Worm (Caenorhabditis elegans) whole organism, mixed stage, embryonic: ENCODE data around the gene ador-1.

ENCODE experiments used
- elt-1 ChIP-seq: sonication (generic microtip); optimal IDR thresholded peaks from 2 replicates; lab custom pipeline; 2017; ENCODE audit warnings: missing genetic modification characterization, mild to moderate bottlenecking, missing compliant biosample characterization, antibody characterized with exemption, moderate library complexity, borderline replicate concordance; ENCODE audit not compliant: insufficient read depth
- lin-32 ChIP-seq: fragments of 200-800 bp; sonication (Bioruptor generic); optimal IDR thresholded peaks from 2 replicates; lab custom pipeline; 2018; ENCODE audit warnings: mild to moderate bottlenecking, missing genetic modification characterization, missing compliant biosample characterization
- lsy-2 ChIP-seq: fragments of 150-350 bp; optimal IDR thresholded peaks from 2 replicates; lab custom pipeline; 2014; ENCODE audit warnings: missing biosample characterization, missing genetic modification characterization
- mab-5 ChIP-seq: fragments of 150-350 bp; optimal IDR thresholded peaks from 2 replicates; lab custom pipeline; 2014; ENCODE audit warnings: missing biosample characterization, missing genetic modification characterization
- nhr-237 ChIP-seq: fragments of 150-350 bp; optimal IDR thresholded peaks from 2 replicates; lab custom pipeline; 2014; ENCODE audit warnings: missing biosample characterization, missing genetic modification characterization
- nhr-28 ChIP-seq: fragments of 150-350 bp; optimal IDR thresholded peaks from 2 replicates; lab custom pipeline; 2014; ENCODE audit warnings: missing biosample characterization, missing genetic modification characterization
- nhr-76 ChIP-seq: sonication (generic microtip); optimal IDR thresholded peaks from 2 replicates; lab custom pipeline; 2017; ENCODE audit warnings: missing biosample characterization, missing genetic modification characterization
- pha-4 ChIP-seq: fragments of 150-350 bp; optimal IDR thresholded peaks from 2 replicates; lab custom pipeline; 2018; ENCODE audit warnings: missing biosample characterization, missing genetic modification reagents, missing genetic modification characterization
- unc-62 ChIP-seq: fragments of 150-350 bp; optimal IDR thresholded peaks from 2 replicates; lab custom pipeline; 2014; ENCODE audit warnings: missing biosample characterization, missing genetic modification reagents, missing genetic modification characterization
- ztf-11 ChIP-seq: fragments of 150-350 bp; optimal IDR thresholded peaks from 2 replicates; lab custom pipeline; 2014; ENCODE audit warnings: missing biosample characterization, missing genetic modification characterization

DNA sequence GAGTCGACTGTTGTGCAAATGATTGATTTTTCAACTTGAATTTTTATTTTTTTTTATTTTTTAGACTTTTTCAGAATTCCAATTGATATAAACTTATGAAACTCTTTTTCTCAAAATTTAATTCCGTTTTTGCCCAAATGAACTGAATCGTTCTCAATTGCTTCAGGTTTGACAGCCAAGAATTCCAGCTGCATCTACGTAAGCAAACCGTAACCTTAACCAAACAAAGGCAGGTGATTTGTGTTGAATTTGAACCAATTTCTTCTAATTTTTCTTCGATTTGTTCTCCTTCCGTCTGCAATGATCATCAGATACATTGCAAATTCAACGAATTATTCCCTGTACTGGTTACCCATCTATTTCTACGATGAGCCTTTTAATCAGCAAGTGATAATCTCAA, 52.8 kb downstream of the ador-1 start, which contains the start of gene sre-34:
- no peak for TF ChIP-seq mab-5
- TF ChIP-seq lsy-2 = no peak
- no peak for TF ChIP-seq unc-62 (GFP tag; lab: Kevin White, UChicago)
- TF ChIP-seq elt-1 (tag; lab: Kevin White, UChicago) = no peak
- TF ChIP-seq nhr-76 (tag; lab: Kevin White, UChicago) = no peak
- no peak for TF ChIP-seq ztf-11 (tag; lab: Kevin White, UChicago)
- no peak for TF ChIP-seq lin-32
- TF ChIP-seq nhr-28 = no peak
- TF ChIP-seq nhr-237 = no peak
- no peak for TF ChIP-seq pha-4
